Fruit fly (Drosophila melanogaster): ENCODE data around the gene CG6836.
A peak's percentile ranks its signal among the peaks of the same experiment; 100 is the strongest.

Gene CG6836

dm6 chr3L:18994505-18994969 lies 44.1 kb downstream of the CG6836 start (continued):
- TF ChIP-seq fd3F (GFP tag; optimal IDR thresholded peaks at IDR 0.05) (no peak), NC2α (GFP tag; optimal IDR thresholded peaks at IDR 0.05) (no peak), HmgZ (tag; optimal IDR thresholded peaks at IDR 0.05) (peak; percentile 44), CHES-1-like (GFP tag; optimal IDR thresholded peaks at IDR 0.05) (no peak), CG11398 (GFP tag; optimal IDR thresholded peaks at IDR 0.05) (no peak), CG15514 (GFP tag; optimal IDR thresholded peaks at IDR 0.05) (no peak), run (tag; optimal IDR thresholded peaks at IDR 0.05) (no peak), salm (tag; optimal IDR thresholded peaks at IDR 0.05) (peak; percentile 72), CG33213 (GFP tag; optimal IDR thresholded peaks at IDR 0.05) (no peak), aop (GFP tag; IDR thresholded peaks at IDR 0.05) (no peak), CG11093 (GFP tag; IDR thresholded peaks at IDR 0.05) (no peak), Atf3 (GFP tag; optimal IDR thresholded peaks at IDR 0.05) (no peak), CG6272 (GFP tag; IDR thresholded peaks at IDR 0.05) (no peak), CG5180 (GFP tag; optimal IDR thresholded peaks at IDR 0.05) (no peak), BtbVII (GFP tag; optimal IDR thresholded peaks at IDR 0.05) (peak; percentile 3), CG1832 (GFP tag; optimal IDR thresholded peaks at IDR 0.05) (no peak), sens (GFP tag) (no peak), CG9817 (tag; optimal IDR thresholded peaks at IDR 0.05) (no peak), CG12071 (GFP tag; optimal IDR thresholded peaks at IDR 0.05) (peak; percentile 56), CG7372 (GFP tag; IDR thresholded peaks at IDR 0.05) (no peak), Doc2 (GFP tag; IDR thresholded peaks at IDR 0.05) (no peak), CG13287 (GFP tag; IDR thresholded peaks at IDR 0.05; ENCODE audit: partially characterized antibody) (no peak), CG8089 (GFP tag; optimal IDR thresholded peaks at IDR 0.05) (no peak), nerfin-2 (GFP tag; IDR thresholded peaks at IDR 0.05; ENCODE audit: partially characterized antibody) (no peak), al (GFP tag; IDR thresholded peaks at IDR 0.05) (no peak), crp (GFP tag; optimal IDR thresholded peaks at IDR 0.05) (peak in 1 of 2 experiments; percentile 28), zen (tag; optimal IDR thresholded peaks at IDR 0.05) (no peak), Lpt (GFP tag; optimal IDR thresholded peaks at IDR 0.05) (no peak), Hr3 (GFP tag; optimal IDR thresholded peaks at IDR 0.05) (no peak), CG10654 (GFP tag; optimal IDR thresholded peaks at IDR 0.05) (no peak), da (GFP tag; optimal IDR thresholded peaks at IDR 0.05) (no peak), CG17186 (GFP tag; optimal IDR thresholded peaks at IDR 0.05) (no peak), Rx (GFP tag; IDR thresholded peaks at IDR 0.05) (no peak), Ssrp (tag; optimal IDR thresholded peaks at IDR 0.05) (no peak), CG4282 (GFP tag; optimal IDR thresholded peaks at IDR 0.05) (no peak), ham (GFP tag; IDR thresholded peaks at IDR 0.05) (no peak), CG6791 (GFP tag; IDR thresholded peaks at IDR 0.05; ENCODE audit: partially characterized antibody) (no peak), CG10462 (GFP tag; optimal IDR thresholded peaks at IDR 0.05) (no peak), ci (GFP tag; IDR thresholded peaks at IDR 0.05) (peak; percentile 34; the same call in 1 of the 3 replicates), CG14965 (GFP tag; optimal IDR thresholded peaks at IDR 0.05; ENCODE audit: borderline replicate concordance) (no peak), CG3281 (GFP tag; optimal IDR thresholded peaks at IDR 0.05) (peak; percentile 46), CG17912 (GFP tag; optimal IDR thresholded peaks at IDR 0.05) (peak; percentile 1), sqz (GFP tag; optimal IDR thresholded peaks at IDR 0.05) (no peak), CG34224 (GFP tag; IDR thresholded peaks at IDR 0.05; ENCODE audit: partially characterized antibody) (no peak), CG14667 (GFP tag; IDR thresholded peaks at IDR 0.05) (no peak), maf-S (GFP tag; optimal IDR thresholded peaks at IDR 0.05) (no peak), CG13624 (GFP tag; optimal IDR thresholded peaks at IDR 0.05) (peak; percentile 19), Hr78 (GFP tag; optimal IDR thresholded peaks at IDR 0.05) (peak in 1 of 2 experiments; percentile 82), Mes4 (GFP tag; optimal IDR thresholded peaks at IDR 0.05) (no peak), Dll (GFP tag; IDR thresholded peaks at IDR 0.05; ENCODE audit: partially characterized antibody) (no peak), CG10543 (GFP tag; optimal IDR thresholded peaks at IDR 0.05) (peak; percentile 47)
